Worm (Caenorhabditis elegans) whole organism, midembryonic: ENCODE measurements around the gene aqp-3.
"Not testable (repeated sequence)": the region's sequence is repeated elsewhere in the genome, so short reads cannot be mapped to it uniquely, and the experiment has no call there.

Experiments
- T22C8.4 ChIP-seq: fragments of 200-800 bp; sonication (Bioruptor generic); IDR thresholded peaks from 2 replicates; pipeline ENCODE4 v1.3.6; 2022; ENCODE audit warnings: missing genetic modification characterization, missing compliant biosample characterization
- cog-1 ChIP-seq: sonication (generic microtip); optimal IDR thresholded peaks from 2 replicates; lab custom pipeline; 2016; ENCODE audit warnings: missing genetic modification characterization, missing compliant biosample characterization
- flt-1 ChIP-seq: fragments of 200-800 bp; sonication (Bioruptor generic); IDR thresholded peaks from 2 replicates; pipeline ENCODE4 v1.3.6; 2022; ENCODE audit warnings: missing genetic modification characterization, missing compliant biosample characterization
- klf-2 ChIP-seq: fragments of 200-800 bp; sonication (Bioruptor generic); conservative IDR thresholded peaks from 2 replicates; pipeline ENCODE4 v1.3.6; 2022; ENCODE audit warnings: missing genetic modification reagents, missing genetic modification characterization, missing compliant biosample characterization
- med-1 ChIP-seq: sonication (generic microtip); optimal IDR thresholded peaks from 2 replicates; lab custom pipeline; 2017; ENCODE audit warnings: missing genetic modification characterization, mild to moderate bottlenecking, missing compliant biosample characterization, antibody characterized with exemption, missing genetic modification reagents; ENCODE audit not compliant: insufficient read depth
- ref-1 ChIP-seq: fragments of 200-800 bp; sonication (Bioruptor generic); conservative IDR thresholded peaks from 2 replicates; pipeline ENCODE4 v1.3.6; 2022; ENCODE audit warnings: missing genetic modification reagents, missing genetic modification characterization, missing compliant biosample characterization
- tab-1 ChIP-seq: fragments of 200-800 bp; sonication (Bioruptor generic); IDR thresholded peaks from 2 replicates; pipeline ENCODE4 v1.3.6; 2022; ENCODE audit warnings: missing genetic modification characterization, missing compliant biosample characterization
- ztf-23 ChIP-seq: fragments of 200-800 bp; sonication (Bioruptor generic); IDR thresholded peaks from 2 replicates; pipeline ENCODE4 v1.3.6; 2022; ENCODE audit warnings: missing genetic modification reagents, missing genetic modification characterization, missing compliant biosample characterization
- ztf-29 ChIP-seq: fragments of 200-800 bp; sonication (Bioruptor generic); IDR thresholded peaks from 2 replicates; pipeline ENCODE4 v1.3.6; 2022; ENCODE audit warnings: missing genetic modification reagents, missing genetic modification characterization, missing compliant biosample characterization

aqp-3 gene

DNA sequence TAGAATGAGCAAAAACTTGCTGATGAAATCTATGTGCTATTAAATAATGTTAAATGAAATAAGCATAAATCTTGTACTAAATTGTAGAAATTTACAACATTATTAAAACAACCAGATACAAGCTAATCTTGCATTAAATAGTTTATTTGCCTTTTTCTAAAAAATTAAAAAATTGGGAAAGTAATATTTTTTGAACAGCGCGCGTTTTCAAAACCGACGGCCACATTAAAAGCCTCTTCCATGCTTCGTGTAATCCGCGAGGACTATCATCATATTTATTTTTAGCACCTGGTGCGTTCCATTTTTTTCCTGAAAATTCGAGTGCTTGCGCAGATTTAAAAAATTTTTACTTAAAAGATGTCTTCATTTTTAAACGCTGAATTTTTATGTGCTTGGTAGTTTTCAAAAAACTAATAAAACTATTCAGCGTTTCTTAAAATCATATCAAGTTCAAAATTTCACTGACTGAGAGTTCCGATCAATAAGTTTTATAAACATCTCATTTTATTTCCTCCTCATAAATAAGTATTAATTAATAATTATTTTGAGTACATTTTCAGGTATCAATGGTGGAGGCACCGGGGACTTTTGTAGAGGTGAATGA is 21.2 kb upstream of the aqp-3 start, which contains the start of gene Y43E12A.3:
TSS of gene Y43E12A.3 (plus strand) at position 554 of the 604 bp plus-strand sequence.
- TF ChIP-seq tab-1, ztf-29, ref-1 (GFP tag; lab: Robert Waterston, UW): not testable (repeated sequence)

DNA sequence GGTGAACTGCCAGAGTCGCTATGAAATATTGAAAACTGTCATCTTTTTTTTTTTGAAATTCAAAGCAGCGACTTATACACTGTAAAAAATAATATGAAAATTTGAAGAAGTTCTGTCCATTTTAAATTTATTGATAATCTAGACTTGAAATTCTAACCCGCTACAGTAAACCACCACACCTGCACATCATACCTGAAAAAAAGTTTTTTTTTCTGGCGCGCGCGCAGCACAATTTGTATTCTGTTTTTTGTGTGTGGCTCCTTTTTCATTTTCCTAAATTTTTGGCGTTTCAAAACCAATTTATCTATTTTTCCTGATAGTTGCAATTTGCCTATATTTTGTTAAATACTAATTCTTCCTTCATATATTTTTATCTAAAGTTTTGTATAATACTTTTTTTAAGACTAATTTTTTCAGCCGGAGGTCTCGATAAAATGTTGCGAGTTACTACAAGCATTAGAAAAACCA is 19.3 kb upstream of the aqp-3 start, which contains the start of gene cyb-2.1:
TSS of gene cyb-2.1 (plus strand) at position 418 of the 468 bp plus-strand sequence.
- TF ChIP-seq ztf-23 (GFP tag; lab: Robert Waterston, UW): no peak
- TF ChIP-seq ztf-29 (GFP tag; lab: Robert Waterston, UW): no peak
- no peak for TF ChIP-seq ref-1 (GFP tag; lab: Robert Waterston, UW)
- no peak for TF ChIP-seq tab-1 (GFP tag; lab: Robert Waterston, UW)
- no peak for TF ChIP-seq cog-1 (tag; lab: Kevin White, UChicago)
- TF ChIP-seq flt-1: no peak
- no peak for TF ChIP-seq med-1 (GFP tag; lab: Kevin White, UChicago)
- TF ChIP-seq klf-2 (GFP tag; lab: Robert Waterston, UW): no peak
- no peak for TF ChIP-seq T22C8.4

- no peak for TF ChIP-seq T22C8.4
- TF ChIP-seq ztf-23 (GFP tag; lab: Robert Waterston, UW): no peak
- TF ChIP-seq klf-2 (GFP tag; lab: Robert Waterston, UW): no peak
- TF ChIP-seq med-1 (GFP tag; lab: Kevin White, UChicago): no peak
- TF ChIP-seq cog-1 (tag; lab: Kevin White, UChicago): no peak
Measured at ce11 chrIV:10981761-10982160, 15.5 kb upstream of the aqp-3 start, which contains the start of gene Y43E12A.2. TSS of gene Y43E12A.2 (plus strand) at chrIV:10982061.

DNA sequence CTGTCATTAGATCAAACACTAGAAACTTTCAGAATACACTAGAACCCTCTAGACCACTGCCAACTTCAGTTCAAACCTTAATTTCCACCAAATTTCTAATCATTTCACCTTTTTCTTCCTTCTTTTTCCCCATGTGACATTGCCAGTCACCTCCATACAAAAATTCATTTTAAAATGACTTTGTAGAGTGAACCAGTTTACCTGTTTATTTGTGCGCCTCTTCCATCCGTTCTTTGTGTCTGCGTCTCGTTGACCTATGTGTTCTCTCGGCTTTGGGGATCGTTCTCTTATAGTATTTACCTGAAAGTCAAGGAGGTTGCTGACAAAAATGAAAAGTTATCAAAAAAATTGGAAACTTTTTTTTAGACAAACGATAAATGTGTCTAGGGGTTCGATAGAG is 14.4 kb upstream of the aqp-3 start:
- TF ChIP-seq ref-1 (GFP tag; lab: Robert Waterston, UW): no peak
- TF ChIP-seq cog-1 (tag; lab: Kevin White, UChicago): no peak
- no peak for TF ChIP-seq med-1 (GFP tag; lab: Kevin White, UChicago)
- no peak for TF ChIP-seq ztf-23 (GFP tag; lab: Robert Waterston, UW)
- no peak for TF ChIP-seq ztf-29 (GFP tag; lab: Robert Waterston, UW)
- no peak for TF ChIP-seq T22C8.4
- no peak for TF ChIP-seq klf-2 (GFP tag; lab: Robert Waterston, UW)
- TF ChIP-seq tab-1 (GFP tag; lab: Robert Waterston, UW): no peak
- TF ChIP-seq flt-1: no peak

- TF ChIP-seq ref-1 (GFP tag; lab: Robert Waterston, UW): no peak
- TF ChIP-seq flt-1: no peak
- no peak for TF ChIP-seq ztf-23 (GFP tag; lab: Robert Waterston, UW)
- TF ChIP-seq klf-2 (GFP tag; lab: Robert Waterston, UW): no peak
- no peak for TF ChIP-seq tab-1 (GFP tag; lab: Robert Waterston, UW)
- no peak for TF ChIP-seq ztf-29 (GFP tag; lab: Robert Waterston, UW)
Measured at ce11 chrIV:10979689-10980088, 13.4 kb upstream of the aqp-3 start.

- TF ChIP-seq T22C8.4 (no peak), ztf-23 (GFP tag; lab: Robert Waterston, UW) (no peak), cog-1 (tag; lab: Kevin White, UChicago) (no peak), klf-2 (GFP tag; lab: Robert Waterston, UW) (no peak), med-1 (GFP tag; lab: Kevin White, UChicago) (no peak), ztf-29 (GFP tag; lab: Robert Waterston, UW) (no peak), tab-1 (GFP tag; lab: Robert Waterston, UW) (no peak), flt-1 (no peak), ref-1 (GFP tag; lab: Robert Waterston, UW) (no peak)
Measured at ce11 chrIV:10978641-10979040, 12.4 kb upstream of the aqp-3 start.

DNA sequence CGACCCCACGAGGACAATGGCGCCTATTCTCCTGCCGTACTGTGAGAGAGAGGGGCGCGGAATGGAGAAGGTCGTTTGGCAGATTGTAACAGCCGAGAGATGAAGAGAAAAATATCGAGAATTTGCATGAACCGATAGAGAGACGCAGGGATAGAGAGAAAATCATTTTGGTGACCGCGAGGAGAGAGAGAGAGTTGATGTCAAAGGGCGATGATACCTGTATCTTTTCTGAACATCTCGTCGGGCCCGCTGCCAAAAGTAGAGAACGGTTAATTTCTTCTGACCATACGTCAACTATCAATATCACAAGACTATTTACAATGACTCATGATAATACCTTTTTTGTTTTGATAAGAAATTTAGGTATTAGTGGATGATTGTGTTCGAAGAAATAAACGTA is 9.7 kb upstream of the aqp-3 start:
- no peak for TF ChIP-seq ztf-23 (GFP tag; lab: Robert Waterston, UW)
- TF ChIP-seq T22C8.4: no peak
- TF ChIP-seq ref-1 (GFP tag; lab: Robert Waterston, UW): no peak
- TF ChIP-seq tab-1 (GFP tag; lab: Robert Waterston, UW): no peak
- TF ChIP-seq cog-1 (tag; lab: Kevin White, UChicago): no peak
- TF ChIP-seq med-1 (GFP tag; lab: Kevin White, UChicago): no peak
- no peak for TF ChIP-seq flt-1
- no peak for TF ChIP-seq ztf-29 (GFP tag; lab: Robert Waterston, UW)
- no peak for TF ChIP-seq klf-2 (GFP tag; lab: Robert Waterston, UW)

DNA sequence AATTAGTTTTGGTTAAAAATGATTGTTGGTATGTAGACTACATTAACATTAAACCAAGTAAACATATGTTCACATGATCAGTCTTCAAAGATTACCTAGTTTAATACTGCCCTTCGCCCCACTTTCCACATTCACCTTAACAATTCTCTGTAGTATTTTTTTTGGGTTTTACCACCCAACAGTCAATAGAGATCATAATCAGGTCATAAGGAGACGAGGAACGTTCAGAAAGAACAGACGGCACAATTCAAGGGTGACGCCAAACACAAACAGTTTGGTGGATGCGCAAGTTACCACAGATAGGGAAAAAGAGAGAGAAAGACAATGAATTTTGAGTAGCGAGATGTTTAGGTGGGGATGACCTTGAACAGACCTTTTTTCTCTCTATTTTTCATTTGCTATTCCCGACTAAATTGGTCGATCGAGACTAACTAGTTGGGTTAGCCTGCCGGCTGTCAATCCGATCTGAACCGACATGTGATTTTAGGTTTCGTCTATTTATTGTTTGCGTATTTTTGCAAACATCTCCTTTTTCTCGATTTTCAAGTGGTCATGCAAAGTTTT is 5.5 kb upstream of the aqp-3 start:
- no peak for TF ChIP-seq ztf-23 (GFP tag; lab: Robert Waterston, UW)
- TF ChIP-seq ztf-29 (GFP tag; lab: Robert Waterston, UW): no peak
- no peak for TF ChIP-seq med-1 (GFP tag; lab: Kevin White, UChicago)
- TF ChIP-seq tab-1 (GFP tag; lab: Robert Waterston, UW): no peak

ce11 chrIV:10970767-10971166 is 4.5 kb upstream of the aqp-3 start:
- TF ChIP-seq med-1 (GFP tag; lab: Kevin White, UChicago) (no peak), T22C8.4 (no peak), tab-1 (GFP tag; lab: Robert Waterston, UW) (no peak), klf-2 (GFP tag; lab: Robert Waterston, UW) (no peak), ref-1 (GFP tag; lab: Robert Waterston, UW) (no peak), ztf-23 (GFP tag; lab: Robert Waterston, UW) (no peak), flt-1 (no peak), cog-1 (tag; lab: Kevin White, UChicago) (no peak), ztf-29 (GFP tag; lab: Robert Waterston, UW) (no peak)
